Worm (Caenorhabditis elegans) whole organism, midembryonic: ENCODE measurements around the gene daf-36.

Source experiments
- T22C8.4 ChIP-seq: fragments of 200-800 bp; sonication (Bioruptor generic); IDR thresholded peaks from 2 replicates; pipeline ENCODE4 v1.3.6; 2022; ENCODE audit warnings: missing genetic modification characterization, missing compliant biosample characterization
- cog-1 ChIP-seq: sonication (generic microtip); optimal IDR thresholded peaks from 2 replicates; lab custom pipeline; 2016; ENCODE audit warnings: missing genetic modification characterization, missing compliant biosample characterization
- flt-1 ChIP-seq: fragments of 200-800 bp; sonication (Bioruptor generic); IDR thresholded peaks from 2 replicates; pipeline ENCODE4 v1.3.6; 2022; ENCODE audit warnings: missing genetic modification characterization, missing compliant biosample characterization
- klf-2 ChIP-seq: fragments of 200-800 bp; sonication (Bioruptor generic); conservative IDR thresholded peaks from 2 replicates; pipeline ENCODE4 v1.3.6; 2022; ENCODE audit warnings: missing genetic modification reagents, missing genetic modification characterization, missing compliant biosample characterization
- med-1 ChIP-seq: sonication (generic microtip); optimal IDR thresholded peaks from 2 replicates; lab custom pipeline; 2017; ENCODE audit warnings: missing genetic modification characterization, mild to moderate bottlenecking, missing compliant biosample characterization, antibody characterized with exemption, missing genetic modification reagents; ENCODE audit not compliant: insufficient read depth
- ref-1 ChIP-seq: fragments of 200-800 bp; sonication (Bioruptor generic); conservative IDR thresholded peaks from 2 replicates; pipeline ENCODE4 v1.3.6; 2022; ENCODE audit warnings: missing genetic modification reagents, missing genetic modification characterization, missing compliant biosample characterization
- tab-1 ChIP-seq: fragments of 200-800 bp; sonication (Bioruptor generic); IDR thresholded peaks from 2 replicates; pipeline ENCODE4 v1.3.6; 2022; ENCODE audit warnings: missing genetic modification characterization, missing compliant biosample characterization
- ztf-23 ChIP-seq: fragments of 200-800 bp; sonication (Bioruptor generic); IDR thresholded peaks from 2 replicates; pipeline ENCODE4 v1.3.6; 2022; ENCODE audit warnings: missing genetic modification reagents, missing genetic modification characterization, missing compliant biosample characterization
- ztf-29 ChIP-seq: fragments of 200-800 bp; sonication (Bioruptor generic); IDR thresholded peaks from 2 replicates; pipeline ENCODE4 v1.3.6; 2022; ENCODE audit warnings: missing genetic modification reagents, missing genetic modification characterization, missing compliant biosample characterization

daf-36 gene

ce11 chrV:10174632-10175075, 50.9 kb downstream of the daf-36 start:
- no peak for TF ChIP-seq klf-2 (GFP tag; lab: Robert Waterston, UW)
- peak; percentile 79 for TF ChIP-seq T22C8.4 (GFP tag; lab: Robert Waterston, UW)

DNA sequence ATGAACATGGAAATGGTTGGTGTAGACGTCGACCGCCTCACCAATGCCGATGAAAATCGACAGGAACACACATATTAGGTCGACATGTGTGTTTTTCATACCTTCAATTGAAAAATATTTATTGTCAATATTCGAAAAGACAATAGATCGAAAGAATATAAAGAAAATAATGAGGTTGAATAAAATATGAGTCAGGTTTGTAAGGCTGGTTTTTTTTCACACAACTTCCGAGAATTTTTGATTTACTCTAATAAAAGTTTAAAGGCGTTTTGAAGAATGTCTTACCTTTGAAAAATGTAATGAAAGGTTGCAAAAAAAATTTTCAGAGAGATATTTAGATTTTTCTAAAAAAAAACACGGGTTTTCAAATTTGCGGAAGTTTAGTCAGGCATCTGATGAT, 51.9 kb downstream of the daf-36 start, which contains the start of gene egl-3:
egl-3 (minus strand) TSS at position 101 of the 400 bp plus-strand sequence.
- TF ChIP-seq ztf-23 (GFP tag; lab: Robert Waterston, UW) = no peak
- no peak for TF ChIP-seq med-1 (GFP tag; lab: Kevin White, UChicago)
- TF ChIP-seq tab-1 = no peak
- TF ChIP-seq flt-1 = no peak
- TF ChIP-seq ztf-29 (GFP tag; lab: Robert Waterston, UW) = no peak
- no peak for TF ChIP-seq ref-1 (GFP tag; lab: Robert Waterston, UW)
- TF ChIP-seq T22C8.4 (GFP tag; lab: Robert Waterston, UW) = no peak
- no peak for TF ChIP-seq cog-1
- TF ChIP-seq klf-2 (GFP tag; lab: Robert Waterston, UW) = no peak
